Worm (Caenorhabditis elegans) whole organism, L1 larva: ENCODE results near the gene T24C2.5.

Experiments used
- C04F5.9 ChIP-seq: sonication (generic microtip); optimal IDR thresholded peaks from 2 replicates; lab custom pipeline; 2016; ENCODE audit warnings: missing genetic modification characterization, missing compliant biosample characterization
- Y116A8C.19 ChIP-seq: sonication (generic microtip); optimal IDR thresholded peaks from 2 replicates; lab custom pipeline; 2016; ENCODE audit warnings: missing compliant biosample characterization, missing genetic modification characterization, borderline replicate concordance
- aha-1 ChIP-seq: fragments of 150-350 bp; optimal IDR thresholded peaks from 2 replicates; lab custom pipeline; 2014; ENCODE audit warnings: missing biosample characterization, missing genetic modification characterization
- alr-1 ChIP-seq: fragments of 200-800 bp; sonication (Bioruptor generic); optimal IDR thresholded peaks from 2 replicates; lab custom pipeline; 2018; ENCODE audit warnings: borderline replicate concordance, mild to moderate bottlenecking, missing genetic modification characterization, missing compliant biosample characterization
- aly-2 ChIP-seq: fragments of 150-350 bp; optimal IDR thresholded peaks from 2 replicates; lab custom pipeline; 2014; ENCODE audit warnings: missing biosample characterization, missing genetic modification characterization
- ama-1 ChIP-seq: fragments of 150-350 bp; optimal IDR thresholded peaks from 2 replicates; lab custom pipeline; 2014
- blmp-1 ChIP-seq: fragments of 150-350 bp; optimal IDR thresholded peaks from 2 replicates; lab custom pipeline; 2014; ENCODE audit warnings: missing biosample characterization, missing genetic modification characterization
- ceh-63 ChIP-seq: fragments of 200-800 bp; sonication (Bioruptor generic); optimal IDR thresholded peaks from 2 replicates; lab custom pipeline; 2018; ENCODE audit warnings: mild to moderate bottlenecking, missing genetic modification characterization, missing compliant biosample characterization
- ceh-88 ChIP-seq: fragments of 200-800 bp; sonication (Bioruptor generic); IDR thresholded peaks from 2 replicates; pipeline ENCODE4 v1.3.6; 2022; ENCODE audit warnings: missing genetic modification characterization, missing compliant biosample characterization
- efl-1 ChIP-seq, 4 experiments: fragments of 150-350 bp; optimal IDR thresholded peaks in 3 of 4; peaks in 1 of 4; 1 replicate in 1 of 4; 2 replicates in 3 of 4; lab custom pipeline; 2014; ENCODE audit warnings: missing biosample characterization in 2 of 4, missing genetic modification characterization in 2 of 4, missing genetic modification reagents in 2 of 4
- efl-3 ChIP-seq: fragments of 200-800 bp; sonication (Bioruptor generic); optimal IDR thresholded peaks from 2 replicates; lab custom pipeline; 2018; ENCODE audit warnings: mild to moderate bottlenecking, missing genetic modification characterization, missing compliant biosample characterization
- egl-13 ChIP-seq: sonication (generic microtip); optimal IDR thresholded peaks from 2 replicates; lab custom pipeline; 2016; ENCODE audit warnings: missing genotype, missing genetic modification reagents, missing genetic modification characterization, missing compliant biosample characterization
- egl-27 ChIP-seq, 2 experiments: fragments of 150-350 bp in 1 of 2; sonication (generic microtip); optimal IDR thresholded peaks; 3 replicates each; lab custom pipeline; 2017 to 2018; ENCODE audit warnings: missing biosample characterization in 2 of 2, missing genetic modification characterization in 2 of 2, missing genetic modification reagents in 2 of 2
- fkh-8 ChIP-seq: sonication (generic microtip); optimal IDR thresholded peaks from 2 replicates; lab custom pipeline; 2016; ENCODE audit warnings: mild to moderate bottlenecking, missing genetic modification characterization, missing compliant biosample characterization
- grh-1 ChIP-seq: fragments of 200-800 bp; sonication (Bioruptor generic); IDR thresholded peaks from 2 replicates; pipeline ENCODE4 v1.3.6; 2022; ENCODE audit warnings: missing genetic modification reagents, missing genetic modification characterization, missing compliant biosample characterization
- hlh-17 ChIP-seq: fragments of 200-800 bp; sonication (Bioruptor generic); optimal IDR thresholded peaks from 2 replicates; lab custom pipeline; 2018; ENCODE audit warnings: missing genetic modification characterization, mild to moderate bottlenecking, missing compliant biosample characterization, moderate library complexity, borderline replicate concordance
- hpl-2 ChIP-seq: fragments of 150-350 bp; optimal IDR thresholded peaks from 2 replicates; lab custom pipeline; 2014; ENCODE audit warnings: missing biosample characterization, missing genetic modification reagents, missing genetic modification characterization
- irx-1 ChIP-seq: sonication (generic microtip); optimal IDR thresholded peaks from 2 replicates; lab custom pipeline; 2016; ENCODE audit warnings: missing genetic modification characterization, missing compliant biosample characterization
- isw-1 ChIP-seq: fragments of 200-800 bp; sonication (Bioruptor generic); IDR thresholded peaks from 2 replicates; pipeline ENCODE4 v1.3.6; 2022; ENCODE audit warnings: missing genetic modification characterization, missing compliant biosample characterization
- jun-1 ChIP-seq: fragments of 150-350 bp; optimal IDR thresholded peaks from 2 replicates; lab custom pipeline; 2014; ENCODE audit warnings: missing biosample characterization, missing genetic modification reagents, missing genetic modification characterization
- lin-14 ChIP-seq: fragments of 200-800 bp; sonication (Bioruptor generic); optimal IDR thresholded peaks from 2 replicates; lab custom pipeline; 2018; ENCODE audit warnings: mild to moderate bottlenecking, missing genetic modification characterization, moderate library complexity, missing compliant biosample characterization
- lin-39 ChIP-seq: fragments of 150-350 bp; optimal IDR thresholded peaks from 2 replicates; lab custom pipeline; 2014; ENCODE audit warnings: missing biosample characterization, missing genetic modification reagents, missing genetic modification characterization
- lsy-2 ChIP-seq, 2 experiments: fragments of 150-350 bp; optimal IDR thresholded peaks; 2 replicates each; lab custom pipeline; 2014; ENCODE audit warnings: missing biosample characterization in 2 of 2, missing genetic modification characterization in 2 of 2
- mab-9 ChIP-seq: fragments of 200-800 bp; sonication (Bioruptor generic); IDR thresholded peaks from 2 replicates; pipeline ENCODE4 v1.3.6; 2022; ENCODE audit warnings: missing genetic modification reagents, missing genetic modification characterization, missing compliant biosample characterization
- mdl-1 ChIP-seq, 2 experiments: fragments of 150-350 bp; optimal IDR thresholded peaks; 2 replicates each; lab custom pipeline; 2014 to 2017; ENCODE audit warnings: missing biosample characterization in 2 of 2, missing genetic modification characterization in 2 of 2, inconsistent platforms in 1 of 2
- mef-2 ChIP-seq: fragments of 150-350 bp; optimal IDR thresholded peaks from 2 replicates; lab custom pipeline; 2014; ENCODE audit warnings: missing biosample characterization, missing genetic modification characterization
- mep-1 ChIP-seq: fragments of 150-350 bp; optimal IDR thresholded peaks from 2 replicates; lab custom pipeline; 2014; ENCODE audit warnings: missing biosample characterization, missing genetic modification characterization
- nhr-11 ChIP-seq: fragments of 150-350 bp; optimal IDR thresholded peaks from 2 replicates; lab custom pipeline; 2014; ENCODE audit warnings: missing biosample characterization, missing genetic modification characterization
- nhr-19 ChIP-seq: fragments of 200-800 bp; sonication (Bioruptor generic); conservative IDR thresholded peaks from 2 replicates; pipeline ENCODE4 v1.3.6; 2022; ENCODE audit warnings: missing genetic modification characterization, missing compliant biosample characterization
- nhr-47 ChIP-seq: sonication (generic microtip); optimal IDR thresholded peaks from 2 replicates; lab custom pipeline; 2016; ENCODE audit warnings: mild to moderate bottlenecking, missing genetic modification characterization, moderate library complexity, missing compliant biosample characterization
- nhr-71 ChIP-seq: sonication (generic microtip); optimal IDR thresholded peaks from 2 replicates; lab custom pipeline; 2016; ENCODE audit warnings: mild to moderate bottlenecking, missing genetic modification characterization, moderate library complexity, missing compliant biosample characterization
- nhr-84 ChIP-seq: sonication (generic microtip); optimal IDR thresholded peaks from 2 replicates; lab custom pipeline; 2017; ENCODE audit warnings: missing biosample characterization, missing genetic modification characterization
- nhr-85 ChIP-seq: sonication (generic microtip); peaks from one replicate; lab custom pipeline; 2016; ENCODE audit warnings: missing genetic modification characterization, inconsistent platforms, missing compliant biosample characterization
- pag-3 ChIP-seq: sonication (generic microtip); optimal IDR thresholded peaks from 2 replicates; lab custom pipeline; 2017; ENCODE audit warnings: missing genetic modification characterization, mild to moderate bottlenecking, missing compliant biosample characterization, antibody characterized with exemption, borderline replicate concordance; ENCODE audit not compliant: insufficient read depth
- rnt-1 ChIP-seq: sonication (generic microtip); optimal IDR thresholded peaks from 2 replicates; lab custom pipeline; 2016; ENCODE audit warnings: mild to moderate bottlenecking, missing genetic modification characterization, moderate library complexity, missing compliant biosample characterization
- snpc-4 ChIP-seq: fragments of 150-350 bp; optimal IDR thresholded peaks from 2 replicates; lab custom pipeline; 2014; ENCODE audit warnings: missing biosample characterization, missing genetic modification characterization
- tbx-2 ChIP-seq: sonication (generic microtip); optimal IDR thresholded peaks from 2 replicates; lab custom pipeline; 2016; ENCODE audit warnings: missing genetic modification characterization, missing compliant biosample characterization
- tlp-1 ChIP-seq: fragments of 150-350 bp; optimal IDR thresholded peaks from 2 replicates; lab custom pipeline; 2014; ENCODE audit warnings: missing biosample characterization, missing genetic modification characterization
- zag-1 ChIP-seq: fragments of 150-350 bp; optimal IDR thresholded peaks from 2 replicates; lab custom pipeline; 2014; ENCODE audit warnings: missing biosample characterization, missing genetic modification characterization
- zip-4 ChIP-seq: fragments of 200-800 bp; sonication (Bioruptor generic); optimal IDR thresholded peaks from 2 replicates; lab custom pipeline; 2018; ENCODE audit warnings: mild to moderate bottlenecking, missing genetic modification characterization, moderate library complexity, missing compliant biosample characterization
- ztf-11 ChIP-seq, 2 experiments: sonication (generic microtip); optimal IDR thresholded peaks; 2 replicates each; lab custom pipeline; 2016 to 2017; ENCODE audit warnings: missing genetic modification characterization in 2 of 2, missing biosample characterization in 1 of 2, missing compliant biosample characterization in 1 of 2

The T24C2.5 gene

DNA sequence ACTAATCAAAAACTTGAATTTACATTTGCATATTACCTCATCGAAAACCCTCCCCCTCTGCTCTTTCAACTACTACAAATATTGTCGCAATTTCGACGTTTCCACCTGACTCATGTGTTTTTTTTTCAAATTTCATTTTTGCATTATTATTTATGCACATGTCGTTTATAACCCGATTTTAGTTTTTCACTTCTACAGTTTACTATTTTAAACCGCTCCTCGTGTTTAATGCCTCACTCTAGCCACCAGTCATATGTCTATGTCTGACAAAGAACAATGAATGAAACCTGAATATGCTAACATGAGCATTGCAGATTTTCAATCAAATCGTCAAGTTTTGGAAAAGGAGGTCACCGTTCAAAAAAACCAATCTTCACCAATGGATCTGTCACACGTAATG, at the start of gene T24C2.5:
T24C2.5 (plus strand) TSS at position 301 of the 400 bp plus-strand sequence.
- TF ChIP-seq Y116A8C.19 (tag; lab: Kevin White, UChicago) (no peak), C04F5.9 (tag; lab: Kevin White, UChicago) (no peak), efl-1 (optimal IDR thresholded peaks at IDR 0.05; lab: Kevin White, UChicago) (no peak), efl-1 (GFP tag; optimal IDR thresholded peaks at IDR 0.05 in 1 of 2; lab: Kevin White, UChicago) (no peak), alr-1 (no peak), hpl-2 (GFP tag; lab: Kevin White, UChicago) (no peak)

- TF ChIP-seq egl-27 (tag; optimal IDR thresholded peaks at IDR 0.05; lab: Kevin White, UChicago) (no peak), ceh-63 (no peak), lsy-2 (tag; optimal IDR thresholded peaks at IDR 0.05; lab: Kevin White, UChicago) (no peak), nhr-85 (tag; lab: Kevin White, UChicago) (peak; percentile 21), rnt-1 (tag; lab: Kevin White, UChicago) (no peak), isw-1 (GFP tag; lab: Robert Waterston, UW) (no peak), mep-1 (tag; lab: Kevin White, UChicago) (no peak)
Measured at ce11 chrX:14484827-14485226, 49.4 kb upstream of the T24C2.5 start, which contains the start of gene M163.8. Gene M163.8 (plus strand): TSS chrX:14485127.

- TF ChIP-seq aha-1 (tag; lab: Kevin White, UChicago) = no peak
- TF ChIP-seq blmp-1 (tag; lab: Kevin White, UChicago) = peak; percentile 16
Measured at ce11 chrX:14486503-14486902, 47.7 kb upstream of the T24C2.5 start.

DNA sequence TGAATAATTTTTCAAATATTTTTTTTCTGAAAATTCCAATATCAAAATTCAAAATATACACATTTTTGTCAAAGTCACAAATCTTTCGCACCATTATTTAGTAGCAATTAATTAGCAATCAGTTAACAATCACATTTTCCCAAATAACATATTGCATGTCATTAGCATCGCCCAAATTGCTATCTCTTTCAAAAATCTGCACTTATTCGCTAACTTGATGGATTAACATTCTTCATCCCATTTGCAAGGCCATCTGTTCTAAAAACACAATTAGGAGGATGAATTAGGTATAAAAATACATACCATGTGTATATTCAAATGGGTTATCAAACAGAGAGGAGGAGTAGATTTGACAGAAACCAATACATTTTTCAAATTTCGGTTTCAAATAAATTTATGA, 46.9 kb upstream of the T24C2.5 start:
- TF ChIP-seq aly-2 (tag; lab: Kevin White, UChicago) = no peak
- TF ChIP-seq mep-1 (tag; lab: Kevin White, UChicago) = peak; percentile 30
- no peak for TF ChIP-seq nhr-19 (GFP tag; lab: Robert Waterston, UW)
- peak; percentile 46 for TF ChIP-seq efl-3
- TF ChIP-seq nhr-85 (tag; lab: Kevin White, UChicago) = peak; percentile 89
- TF ChIP-seq tlp-1 (tag; lab: Kevin White, UChicago) = no peak
- no peak for TF ChIP-seq grh-1
- no peak for TF ChIP-seq zip-4
- peak; percentile 31 for TF ChIP-seq nhr-71
- TF ChIP-seq ceh-88 (GFP tag; lab: Robert Waterston, UW) = no peak
- TF ChIP-seq irx-1 (tag; lab: Kevin White, UChicago) = peak; percentile 51
- peak; percentile 34 for TF ChIP-seq lin-14 (GFP tag; lab: Kevin White, UChicago)
- TF ChIP-seq nhr-47 (tag; lab: Kevin White, UChicago) = no peak
- peak; percentile 61 for TF ChIP-seq lin-39
- no peak for TF ChIP-seq egl-13
- TF ChIP-seq tbx-2 (tag; lab: Kevin White, UChicago) = peak; percentile 2
- TF ChIP-seq, all 84 proteins: peak for 8

- no peak for TF ChIP-seq jun-1 (tag; lab: Kevin White, UChicago)
- TF ChIP-seq zag-1 (tag; lab: Kevin White, UChicago) = no peak
Measured at ce11 chrX:14487832-14488231, 46.4 kb upstream of the T24C2.5 start.

DNA sequence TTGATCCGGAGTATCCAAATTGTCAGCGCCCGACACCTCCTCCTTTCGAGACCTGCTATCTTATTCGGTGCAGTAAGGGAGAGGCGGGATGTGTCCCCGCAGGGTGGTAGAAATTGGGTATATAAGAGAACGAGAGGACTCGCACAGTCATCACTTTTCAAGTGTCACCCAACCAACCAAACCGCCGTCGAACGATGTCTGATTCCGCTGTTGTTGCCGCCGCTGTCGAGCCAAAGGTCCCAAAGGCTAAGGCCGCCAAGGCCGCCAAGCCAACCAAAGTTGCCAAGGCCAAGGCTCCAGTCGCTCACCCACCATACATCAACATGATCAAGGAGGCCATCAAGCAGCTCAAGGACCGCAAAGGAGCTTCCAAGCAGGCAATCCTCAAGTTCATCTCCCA, 44.3 kb upstream of the T24C2.5 start, which contains the start of gene his-24:
his-24 (plus strand) TSS at position 150 of the 400 bp plus-strand sequence.
- no peak for TF ChIP-seq mef-2 (tag; lab: Kevin White, UChicago)
- TF ChIP-seq snpc-4 = peak; percentile 54
- peak; percentile 65 for TF ChIP-seq mab-9 (GFP tag; lab: Robert Waterston, UW)
- TF ChIP-seq efl-1 (optimal IDR thresholded peaks at IDR 0.05; lab: Kevin White, UChicago) = peak; percentile 46 to 48
- peak in 1 of 2 experiments; percentile 53 for TF ChIP-seq efl-1 (GFP tag; optimal IDR thresholded peaks at IDR 0.05 in 1 of 2; lab: Kevin White, UChicago)
- no peak for TF ChIP-seq hlh-17 (GFP tag; lab: Kevin White, UChicago)
- peak; percentile 74 for TF ChIP-seq ama-1 (lab: Kevin White, UChicago)
- peak; percentile 89 for TF ChIP-seq lin-14 (GFP tag; lab: Kevin White, UChicago)
- peak; percentile 52 to 66 for TF ChIP-seq lsy-2 (tag; optimal IDR thresholded peaks at IDR 0.05; lab: Kevin White, UChicago)
- peak in 1 of 2 experiments; percentile 46 for TF ChIP-seq mdl-1 (tag; optimal IDR thresholded peaks at IDR 0.05; lab: Kevin White, UChicago)
- peak; percentile 5 for TF ChIP-seq blmp-1 (tag; lab: Kevin White, UChicago)
- TF ChIP-seq egl-27 (tag; optimal IDR thresholded peaks at IDR 0.05; lab: Kevin White, UChicago) = no peak
- no peak for TF ChIP-seq nhr-11
- TF ChIP-seq nhr-84 = no peak
- peak; percentile 72 for TF ChIP-seq tbx-2 (tag; lab: Kevin White, UChicago)
- TF ChIP-seq lin-39 = peak; percentile 14
- no peak for TF ChIP-seq pag-3
- peak in 1 of 2 experiments; percentile 70 for TF ChIP-seq ztf-11 (tag; optimal IDR thresholded peaks at IDR 0.05; lab: Kevin White, UChicago)
- TF ChIP-seq Y116A8C.19 (tag; lab: Kevin White, UChicago) = no peak
- TF ChIP-seq hpl-2 (GFP tag; lab: Kevin White, UChicago) = no peak
- TF ChIP-seq aly-2 (tag; lab: Kevin White, UChicago) = no peak
- peak; percentile 72 for TF ChIP-seq fkh-8
- no peak for TF ChIP-seq tlp-1 (tag; lab: Kevin White, UChicago)
